Fruit fly (Drosophila melanogaster): Measurements from ENCODE around the gene CG6959.

Gene CG6959

dm6 chr3R:11778012-11778865 is 91.0 kb downstream of the CG6959 start:
- TF ChIP-seq CG9948 (tag; optimal IDR thresholded peaks at IDR 0.05): peak; percentile 44
- TF ChIP-seq CG12605 (GFP tag; IDR thresholded peaks at IDR 0.05): peak; percentile 64
- TF ChIP-seq CG14655 (GFP tag; optimal IDR thresholded peaks at IDR 0.05): peak; percentile 75
- TF ChIP-seq Pif1A (GFP tag; optimal IDR thresholded peaks at IDR 0.05): peak; percentile 47
- TF ChIP-seq CG8301 (tag; optimal IDR thresholded peaks at IDR 0.05): no peak
- 0 out of 2 replicates have a peak, but pooled peaks have one; percentile 9 for TF ChIP-seq rn (GFP tag; IDR thresholded peaks at IDR 0.05)
- TF ChIP-seq fd96Ca (GFP tag; IDR thresholded peaks at IDR 0.05): peak; percentile 67
- TF ChIP-seq CG10348 (GFP tag; IDR thresholded peaks at IDR 0.05): 0 out of 2 replicates have a peak, but pooled peaks have one; percentile 5
- peak; percentile 72 for TF ChIP-seq Ets98B (GFP tag; IDR thresholded peaks at IDR 0.05)
- peak; percentile 44; the same call in 1 of the 3 replicates for TF ChIP-seq CG4496 (GFP tag; IDR thresholded peaks at IDR 0.05)
- TF ChIP-seq CG17806 (tag; optimal IDR thresholded peaks at IDR 0.05): no peak
- TF ChIP-seq CG13204 (GFP tag; optimal IDR thresholded peaks at IDR 0.05): peak; percentile 61
- peak; percentile 57; the same call in 1 of the 2 replicates for TF ChIP-seq CG32121 (GFP tag; IDR thresholded peaks at IDR 0.05)
- peak; percentile 72 for TF ChIP-seq CG15710 (tag; optimal IDR thresholded peaks at IDR 0.05)
- TF ChIP-seq CG34367 (tag; optimal IDR thresholded peaks at IDR 0.05): peak; percentile 57
- TF ChIP-seq gl (tag; optimal IDR thresholded peaks at IDR 0.05): peak; percentile 27
- no peak for TF ChIP-seq D1 (tag; optimal IDR thresholded peaks at IDR 0.05)
- TF ChIP-seq EcR (GFP tag; optimal IDR thresholded peaks at IDR 0.05): peak; percentile 55
- no peak for TF ChIP-seq Pif1B (GFP tag; optimal IDR thresholded peaks at IDR 0.05)
- peak; percentile 63 for TF ChIP-seq Snoo (tag; optimal IDR thresholded peaks at IDR 0.05)
- TF ChIP-seq CG8159 (tag; optimal IDR thresholded peaks at IDR 0.05): peak; percentile 57

DNA sequence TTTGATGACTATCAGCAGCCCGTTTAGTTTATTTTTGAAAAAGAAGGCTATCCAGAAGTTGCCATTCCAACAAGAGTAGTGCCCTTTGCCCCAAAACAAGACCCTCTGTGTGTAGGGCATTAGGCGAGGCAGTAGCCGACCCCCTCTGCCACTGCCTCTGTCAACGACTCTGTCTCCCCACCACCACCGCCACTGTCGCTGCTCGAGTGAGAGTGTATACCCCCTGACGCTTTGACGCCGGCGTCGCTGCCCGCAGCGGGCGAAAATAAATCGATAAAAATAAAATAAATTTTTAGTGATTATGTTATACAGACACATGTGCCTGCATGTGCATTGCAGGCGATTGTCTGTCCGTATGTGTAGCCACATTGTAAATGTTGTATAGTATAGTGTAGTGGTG is 92.2 kb downstream of the CG6959 start:
- TF ChIP-seq gl (tag; optimal IDR thresholded peaks at IDR 0.05) (no peak), CG8301 (tag; optimal IDR thresholded peaks at IDR 0.05) (no peak), Pif1B (GFP tag; optimal IDR thresholded peaks at IDR 0.05) (no peak), CG10348 (GFP tag; IDR thresholded peaks at IDR 0.05) (no peak), Snoo (tag; optimal IDR thresholded peaks at IDR 0.05) (no peak), Pif1A (GFP tag; optimal IDR thresholded peaks at IDR 0.05) (peak; percentile 26), CG15710 (tag; optimal IDR thresholded peaks at IDR 0.05) (no peak), CG12605 (GFP tag; IDR thresholded peaks at IDR 0.05) (peak; percentile 44; the same call in 1 of the 2 replicates), EcR (GFP tag; optimal IDR thresholded peaks at IDR 0.05) (peak; percentile 50), CG8159 (tag; optimal IDR thresholded peaks at IDR 0.05) (no peak), CG14655 (GFP tag; optimal IDR thresholded peaks at IDR 0.05) (peak; percentile 8), D1 (tag; optimal IDR thresholded peaks at IDR 0.05) (no peak), rn (GFP tag; IDR thresholded peaks at IDR 0.05) (no peak), CG32121 (GFP tag; IDR thresholded peaks at IDR 0.05) (peak; percentile 58), CG34367 (tag; optimal IDR thresholded peaks at IDR 0.05) (no peak), CG13204 (GFP tag; optimal IDR thresholded peaks at IDR 0.05) (peak; percentile 39), CG17806 (tag; optimal IDR thresholded peaks at IDR 0.05) (no peak), CG9948 (tag; optimal IDR thresholded peaks at IDR 0.05) (no peak), Ets98B (GFP tag; IDR thresholded peaks at IDR 0.05) (peak; percentile 32; the same call in 1 of the 2 replicates), fd96Ca (GFP tag; IDR thresholded peaks at IDR 0.05) (no peak), CG4496 (GFP tag; IDR thresholded peaks at IDR 0.05) (no peak; the same call in 1 of the 3 replicates)

- TF ChIP-seq EcR (GFP tag; optimal IDR thresholded peaks at IDR 0.05) (no peak), Pif1B (GFP tag; optimal IDR thresholded peaks at IDR 0.05) (no peak), rn (GFP tag; IDR thresholded peaks at IDR 0.05) (no peak), CG32121 (GFP tag; IDR thresholded peaks at IDR 0.05) (no peak), CG34367 (tag; optimal IDR thresholded peaks at IDR 0.05) (no peak), CG17806 (tag; optimal IDR thresholded peaks at IDR 0.05) (no peak), CG15710 (tag; optimal IDR thresholded peaks at IDR 0.05) (no peak), CG9948 (tag; optimal IDR thresholded peaks at IDR 0.05) (no peak), CG14655 (GFP tag; optimal IDR thresholded peaks at IDR 0.05) (no peak), fd96Ca (GFP tag; IDR thresholded peaks at IDR 0.05) (no peak), Pif1A (GFP tag; optimal IDR thresholded peaks at IDR 0.05) (no peak)
These were observed 93.0 kb downstream of the CG6959 start for dm6 chr3R:11776068-11776767.

DNA sequence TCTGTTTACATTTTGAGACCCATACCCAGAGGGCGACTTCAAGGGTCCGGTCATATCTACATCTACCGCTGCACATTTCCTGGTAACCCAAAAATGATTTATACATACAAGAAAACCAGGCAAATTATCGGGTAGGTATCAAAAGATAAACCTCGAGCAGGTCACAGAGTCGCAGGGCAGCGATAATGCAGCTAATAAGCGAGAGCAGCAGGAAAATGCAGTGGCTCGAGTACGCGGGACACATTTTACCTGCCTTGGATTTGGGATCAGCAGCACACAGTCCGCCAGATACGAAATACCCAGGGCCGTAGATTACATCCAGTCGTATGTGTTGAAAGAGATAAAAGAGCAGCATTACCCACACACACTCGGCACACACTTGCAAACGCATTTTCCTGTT is 94.1 kb downstream of the CG6959 start:
- TF ChIP-seq CG32121 (GFP tag; IDR thresholded peaks at IDR 0.05): no peak
- TF ChIP-seq CG8159 (tag; optimal IDR thresholded peaks at IDR 0.05): no peak
- TF ChIP-seq Pif1B (GFP tag; optimal IDR thresholded peaks at IDR 0.05): no peak

DNA sequence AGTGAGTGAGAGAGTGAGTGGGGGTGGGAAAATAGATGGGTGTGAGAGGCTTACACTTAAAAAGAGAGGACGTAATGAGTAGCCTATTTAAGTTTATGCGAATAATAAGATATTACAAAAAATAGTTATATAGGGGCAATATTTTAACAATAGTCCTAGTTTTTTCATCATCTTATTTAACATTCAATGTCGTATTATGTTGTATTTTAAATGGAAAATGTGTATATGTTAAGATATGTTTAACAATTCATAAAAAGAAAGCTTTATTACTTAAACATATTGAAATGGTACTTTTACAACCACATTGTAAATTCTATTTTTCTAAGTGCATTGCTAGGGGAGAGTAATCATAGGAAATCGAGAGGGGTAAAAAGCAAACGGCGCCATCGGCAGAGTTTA is 95.3 kb downstream of the CG6959 start:
- TF ChIP-seq CG32121 (GFP tag; IDR thresholded peaks at IDR 0.05) (peak; percentile 35; the same call in 1 of the 2 replicates), CG13204 (GFP tag; optimal IDR thresholded peaks at IDR 0.05) (no peak), Snoo (tag; optimal IDR thresholded peaks at IDR 0.05) (peak; percentile 30), D1 (tag; optimal IDR thresholded peaks at IDR 0.05) (peak; percentile 29), Ets98B (GFP tag; IDR thresholded peaks at IDR 0.05) (no peak), gl (tag; optimal IDR thresholded peaks at IDR 0.05) (no peak), CG9948 (tag; optimal IDR thresholded peaks at IDR 0.05) (peak; percentile 69), CG14655 (GFP tag; optimal IDR thresholded peaks at IDR 0.05) (peak; percentile 44), CG17806 (tag; optimal IDR thresholded peaks at IDR 0.05) (peak; percentile 59), CG8159 (tag; optimal IDR thresholded peaks at IDR 0.05) (peak; percentile 84), fd96Ca (GFP tag; IDR thresholded peaks at IDR 0.05) (no peak), CG34367 (tag; optimal IDR thresholded peaks at IDR 0.05) (peak; percentile 42), CG15710 (tag; optimal IDR thresholded peaks at IDR 0.05) (peak; percentile 74), Pif1A (GFP tag; optimal IDR thresholded peaks at IDR 0.05) (no peak), CG8301 (tag; optimal IDR thresholded peaks at IDR 0.05) (peak; percentile 36), EcR (GFP tag; optimal IDR thresholded peaks at IDR 0.05) (no peak), CG12605 (GFP tag; IDR thresholded peaks at IDR 0.05) (no peak)
